Worm (Caenorhabditis elegans) whole organism, late embryonic: ENCODE results near the gene C39B5.2.

Source experiments
- K02D7.2 ChIP-seq: sonication (generic microtip); optimal IDR thresholded peaks from 2 replicates; lab custom pipeline; 2017; ENCODE audit warnings: mild to moderate bottlenecking, missing genetic modification characterization, missing compliant biosample characterization
- T23F11.4 ChIP-seq: fragments of 200-800 bp; sonication (Bioruptor generic); optimal IDR thresholded peaks from 2 replicates; lab custom pipeline; 2018; ENCODE audit warnings: mild to moderate bottlenecking, missing genetic modification characterization, missing compliant biosample characterization
- ceh-19 ChIP-seq: fragments of 200-800 bp; sonication (Bioruptor generic); optimal IDR thresholded peaks from 2 replicates; lab custom pipeline; 2018; ENCODE audit warnings: mild to moderate bottlenecking, missing genetic modification characterization, missing compliant biosample characterization
- ceh-2 ChIP-seq: sonication (generic microtip); optimal IDR thresholded peaks from 2 replicates; lab custom pipeline; 2016; ENCODE audit warnings: missing genotype, missing genetic modification characterization, missing compliant biosample characterization
- ceh-22 ChIP-seq: sonication (generic microtip); optimal IDR thresholded peaks from 2 replicates; lab custom pipeline; 2017; ENCODE audit warnings: missing biosample characterization, missing genetic modification characterization
- ceh-24 ChIP-seq: sonication (generic microtip); optimal IDR thresholded peaks from 2 replicates; lab custom pipeline; 2016; ENCODE audit warnings: mild to moderate bottlenecking, missing genetic modification characterization, missing compliant biosample characterization
- ceh-30 ChIP-seq: fragments of 150-350 bp; optimal IDR thresholded peaks from 2 replicates; lab custom pipeline; 2014; ENCODE audit warnings: missing biosample characterization, missing genetic modification characterization
- ceh-31 ChIP-seq: sonication (generic microtip); optimal IDR thresholded peaks from 2 replicates; lab custom pipeline; 2016; ENCODE audit warnings: missing genetic modification characterization, missing compliant biosample characterization
- ceh-34 ChIP-seq: sonication (generic microtip); optimal IDR thresholded peaks from 2 replicates; lab custom pipeline; 2016; ENCODE audit warnings: mild to moderate bottlenecking, missing genetic modification characterization, missing compliant biosample characterization
- ceh-6 ChIP-seq: fragments of 200-800 bp; sonication (Bioruptor generic); optimal IDR thresholded peaks from 2 replicates; lab custom pipeline; 2018; ENCODE audit warnings: mild to moderate bottlenecking, missing genetic modification characterization, missing compliant biosample characterization
- che-1 ChIP-seq: sonication (generic microtip); optimal IDR thresholded peaks from 2 replicates; lab custom pipeline; 2016; ENCODE audit warnings: mild to moderate bottlenecking, missing genetic modification characterization, missing compliant biosample characterization
- dve-1 ChIP-seq: sonication (generic microtip); optimal IDR thresholded peaks from 2 replicates; lab custom pipeline; 2017; ENCODE audit warnings: antibody characterized with exemption, mild to moderate bottlenecking, missing genetic modification characterization, missing compliant biosample characterization
- elt-2 ChIP-seq: sonication (generic microtip); optimal IDR thresholded peaks from 2 replicates; lab custom pipeline; 2016; ENCODE audit warnings: missing genetic modification reagents, missing genetic modification characterization, missing compliant biosample characterization
- eyg-1 ChIP-seq: sonication (generic microtip); optimal IDR thresholded peaks from 2 replicates; lab custom pipeline; 2016; ENCODE audit warnings: missing genotype, missing genetic modification characterization, missing compliant biosample characterization
- fkh-6 ChIP-seq: sonication (generic microtip); optimal IDR thresholded peaks from 2 replicates; lab custom pipeline; 2016; ENCODE audit warnings: missing genetic modification characterization, missing compliant biosample characterization
- hlh-15 ChIP-seq: sonication (generic microtip); optimal IDR thresholded peaks from 2 replicates; lab custom pipeline; 2016; ENCODE audit warnings: missing genetic modification characterization, missing compliant biosample characterization
- lim-6 ChIP-seq: sonication (generic microtip); optimal IDR thresholded peaks from 2 replicates; lab custom pipeline; 2016; ENCODE audit warnings: missing genetic modification characterization, missing compliant biosample characterization
- nfya-1 ChIP-seq: sonication (generic microtip); optimal IDR thresholded peaks from 2 replicates; lab custom pipeline; 2017; ENCODE audit warnings: missing genetic modification characterization, mild to moderate bottlenecking, missing compliant biosample characterization, antibody characterized with exemption, moderate library complexity
- nhr-11 ChIP-seq: fragments of 150-350 bp; optimal IDR thresholded peaks from 2 replicates; lab custom pipeline; 2014; ENCODE audit warnings: missing biosample characterization, missing genetic modification characterization
- nhr-232 ChIP-seq: sonication (generic microtip); optimal IDR thresholded peaks from 2 replicates; lab custom pipeline; 2016; ENCODE audit warnings: missing genetic modification characterization, missing compliant biosample characterization
- npax-4 ChIP-seq: sonication (generic microtip); optimal IDR thresholded peaks from 2 replicates; lab custom pipeline; 2016; ENCODE audit warnings: missing genetic modification characterization, missing compliant biosample characterization
- pag-3 ChIP-seq: sonication (generic microtip); optimal IDR thresholded peaks from 2 replicates; lab custom pipeline; 2016; ENCODE audit warnings: missing compliant biosample characterization, missing genetic modification characterization, borderline replicate concordance
- pat-9 ChIP-seq: fragments of 200-800 bp; sonication (Bioruptor generic); optimal IDR thresholded peaks from 2 replicates; lab custom pipeline; 2018; ENCODE audit warnings: mild to moderate bottlenecking, missing genetic modification characterization, moderate library complexity, missing compliant biosample characterization
- pha-2 ChIP-seq: sonication (generic microtip); optimal IDR thresholded peaks from 2 replicates; lab custom pipeline; 2017; ENCODE audit warnings: mild to moderate bottlenecking, missing genetic modification characterization, missing compliant biosample characterization
- pha-4 ChIP-seq: fragments of 150-350 bp; optimal IDR thresholded peaks from 2 replicates; lab custom pipeline; 2018; ENCODE audit warnings: missing biosample characterization, missing genetic modification reagents, missing genetic modification characterization
- pqm-1 ChIP-seq: sonication (generic microtip); optimal IDR thresholded peaks from 2 replicates; lab custom pipeline; 2016; ENCODE audit warnings: missing genetic modification characterization, missing compliant biosample characterization
- ref-2 ChIP-seq: sonication (generic microtip); optimal IDR thresholded peaks from 2 replicates; lab custom pipeline; 2016; ENCODE audit warnings: missing genetic modification characterization, missing compliant biosample characterization
- rnt-1 ChIP-seq: sonication (generic microtip); optimal IDR thresholded peaks from 2 replicates; lab custom pipeline; 2016; ENCODE audit warnings: missing genetic modification characterization, missing compliant biosample characterization
- sox-4 ChIP-seq: sonication (generic microtip); optimal IDR thresholded peaks from 2 replicates; lab custom pipeline; 2017; ENCODE audit warnings: mild to moderate bottlenecking, missing genetic modification characterization, inconsistent platforms, missing compliant biosample characterization
- tbx-7 ChIP-seq: sonication (generic microtip); optimal IDR thresholded peaks from 2 replicates; lab custom pipeline; 2016; ENCODE audit warnings: missing genotype, missing genetic modification characterization, missing compliant biosample characterization
- ttx-3 ChIP-seq: sonication (generic microtip); optimal IDR thresholded peaks from 2 replicates; lab custom pipeline; 2016; ENCODE audit warnings: missing genetic modification reagents, missing genetic modification characterization, missing compliant biosample characterization
- unc-55 ChIP-seq: sonication (generic microtip); optimal IDR thresholded peaks from 2 replicates; lab custom pipeline; 2017; ENCODE audit warnings: missing biosample characterization, missing genetic modification reagents, missing genetic modification characterization

Gene C39B5.2

DNA sequence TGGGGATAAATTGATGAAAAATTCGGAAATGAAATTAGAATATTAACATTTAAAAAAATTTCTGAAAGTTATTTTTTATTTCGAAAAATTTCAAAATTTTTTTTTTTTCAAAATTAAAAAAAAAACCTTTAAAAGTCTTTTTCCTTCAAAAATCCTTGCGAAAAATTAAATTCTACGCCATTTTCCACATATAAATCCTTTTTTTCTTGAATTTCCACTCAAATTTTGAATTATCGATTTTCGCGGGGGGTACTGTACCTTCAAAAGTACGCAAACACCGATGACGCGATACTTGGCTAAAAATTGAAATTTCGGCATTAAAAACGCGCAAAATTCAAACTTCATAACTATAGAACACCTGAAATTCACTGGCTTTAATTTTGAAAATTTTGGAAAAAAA is 24.1 kb upstream of the C39B5.2 start:
- TF ChIP-seq hlh-15 (tag; lab: Kevin White, UChicago) (no peak), nfya-1 (tag; lab: Kevin White, UChicago) (no peak)

- TF ChIP-seq nhr-232 (tag; lab: Kevin White, UChicago) (no peak), sox-4 (tag; lab: Kevin White, UChicago) (no peak), ceh-19 (GFP tag; lab: Kevin White, UChicago) (no peak), dve-1 (tag; lab: Kevin White, UChicago) (no peak), tbx-7 (tag; lab: Kevin White, UChicago) (no peak), ceh-31 (tag; lab: Kevin White, UChicago) (no peak), ceh-24 (tag; lab: Kevin White, UChicago) (no peak), ceh-34 (tag; lab: Kevin White, UChicago) (no peak), ceh-22 (tag; lab: Kevin White, UChicago) (no peak), eyg-1 (tag; lab: Kevin White, UChicago) (no peak), fkh-6 (tag; lab: Kevin White, UChicago) (no peak), pat-9 (tag; lab: Kevin White, UChicago) (no peak), che-1 (tag; lab: Kevin White, UChicago) (no peak), ceh-30 (tag; lab: Kevin White, UChicago) (no peak), K02D7.2 (tag; lab: Kevin White, UChicago) (no peak), pha-4 (no peak), pha-2 (tag; lab: Kevin White, UChicago) (no peak), ref-2 (tag; lab: Kevin White, UChicago) (no peak), pqm-1 (tag; lab: Kevin White, UChicago) (no peak), rnt-1 (tag; lab: Kevin White, UChicago) (no peak)
Observed at ce11 chrIII:2211120-2211519, 23.6 kb upstream of the C39B5.2 start, which contains the start of gene C39B5.14. TSS of gene C39B5.14 (plus strand) at chrIII:2211420.

DNA sequence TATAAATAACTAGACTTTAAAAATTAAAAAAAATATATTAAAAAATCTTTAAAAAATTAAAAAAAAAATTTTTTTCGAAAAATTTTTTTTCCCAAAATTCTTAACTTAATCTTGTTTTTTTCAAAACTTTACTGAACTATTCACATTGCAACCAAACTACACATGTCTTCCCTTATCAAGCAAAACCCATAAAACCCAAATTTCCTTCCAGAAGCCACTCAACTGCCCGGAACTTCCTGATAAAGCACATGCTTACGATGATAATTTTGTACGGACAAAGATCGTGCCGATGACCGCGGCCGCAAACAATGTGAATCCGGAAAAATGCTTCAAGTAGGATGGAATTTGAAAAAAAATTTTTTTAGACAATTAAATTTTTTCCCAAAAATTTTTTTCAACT is 22.3 kb upstream of the C39B5.2 start:
- TF ChIP-seq nhr-11 (tag; lab: Kevin White, UChicago) (no peak), nhr-232 (tag; lab: Kevin White, UChicago) (no peak), K02D7.2 (tag; lab: Kevin White, UChicago) (no peak), unc-55 (GFP tag; lab: Kevin White, UChicago) (no peak), T23F11.4 (no peak)

ce11 chrIII:2219408-2219807 is 15.3 kb upstream of the C39B5.2 start, which contains the start of gene fbxa-12:
TSS of gene fbxa-12 (plus strand) at chrIII:2219708.
- TF ChIP-seq rnt-1 (tag; lab: Kevin White, UChicago): no peak

- TF ChIP-seq lim-6 (tag; lab: Kevin White, UChicago) (no peak), ceh-6 (GFP tag; lab: Kevin White, UChicago) (no peak), npax-4 (no peak)
- TF ChIP-seq, all 69 proteins: peak for 0
Observed at ce11 chrIII:2223932-2224331, 10.8 kb upstream of the C39B5.2 start, which contains the start of gene srd-65. TSS of gene srd-65 (minus strand) at chrIII:2224032.

DNA sequence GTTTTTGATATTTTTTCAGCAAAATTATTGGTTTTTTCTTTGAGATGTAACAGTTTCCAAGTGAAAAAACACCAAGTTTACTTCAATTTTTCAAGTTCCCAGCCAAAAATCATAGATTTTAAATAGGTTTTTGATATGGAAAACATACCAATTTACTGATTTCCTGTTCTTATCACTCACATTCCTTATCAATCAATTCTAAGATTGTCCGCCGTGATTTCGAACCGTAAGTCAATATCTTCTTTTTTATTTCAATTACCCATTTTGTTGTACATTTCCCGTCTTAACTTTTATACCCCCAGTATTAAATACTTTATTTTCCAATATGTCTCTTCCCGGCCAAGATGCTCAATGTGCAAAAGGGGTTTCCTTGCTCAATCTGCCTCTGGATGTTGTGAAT is 10.2 kb upstream of the C39B5.2 start, which contains the start of gene fbxa-38:
TSS of gene fbxa-38 (plus strand) at position 195 of the 400 bp plus-strand sequence.
- TF ChIP-seq pag-3 (no peak), ttx-3 (tag; lab: Kevin White, UChicago) (no peak), hlh-15 (tag; lab: Kevin White, UChicago) (no peak), ceh-19 (GFP tag; lab: Kevin White, UChicago) (no peak), dve-1 (tag; lab: Kevin White, UChicago) (no peak), ceh-2 (tag; lab: Kevin White, UChicago) (no peak), elt-2 (peak; percentile 11)
- TF ChIP-seq, all 69 proteins: peak for 1
